Worm (Caenorhabditis elegans): ENCODE results near the gene ccch-2.

DNA sequence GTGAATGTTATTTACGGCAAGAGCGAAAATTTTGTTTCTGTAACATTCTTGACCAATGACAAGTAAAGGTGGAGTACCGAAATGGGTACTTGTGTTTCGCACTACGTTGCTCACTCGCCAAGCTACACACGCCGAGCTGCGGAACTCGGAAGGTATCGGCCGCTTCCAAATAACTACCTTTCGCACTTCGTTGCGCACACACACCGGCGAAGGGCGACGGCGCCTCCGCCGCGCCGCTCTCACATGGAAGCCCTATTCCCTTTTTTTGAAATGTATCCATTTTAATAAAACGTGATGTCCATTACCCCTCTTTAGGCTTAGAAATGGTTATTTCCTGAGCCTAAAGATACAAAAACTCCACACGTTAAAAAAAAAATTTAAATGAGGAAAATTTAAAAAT, 28.9 kb downstream of the ccch-2 start:
- TF ChIP-seq lin-39 (tag; optimal IDR thresholded peaks at IDR 0.05) (no peak), grh-1 (GFP tag; IDR thresholded peaks at IDR 0.05) (no peak), lin-35 (GFP tag; optimal IDR thresholded peaks at IDR 0.05) (no peak), ceh-88 (GFP tag; IDR thresholded peaks at IDR 0.05) (no peak), ceh-82 (tag; optimal IDR thresholded peaks at IDR 0.05) (no peak), nhr-11 (tag; optimal IDR thresholded peaks at IDR 0.05) (no peak)
